Worm (Caenorhabditis elegans): Measurements from ENCODE around the gene cyp-35D1.

cyp-35D1 gene

DNA sequence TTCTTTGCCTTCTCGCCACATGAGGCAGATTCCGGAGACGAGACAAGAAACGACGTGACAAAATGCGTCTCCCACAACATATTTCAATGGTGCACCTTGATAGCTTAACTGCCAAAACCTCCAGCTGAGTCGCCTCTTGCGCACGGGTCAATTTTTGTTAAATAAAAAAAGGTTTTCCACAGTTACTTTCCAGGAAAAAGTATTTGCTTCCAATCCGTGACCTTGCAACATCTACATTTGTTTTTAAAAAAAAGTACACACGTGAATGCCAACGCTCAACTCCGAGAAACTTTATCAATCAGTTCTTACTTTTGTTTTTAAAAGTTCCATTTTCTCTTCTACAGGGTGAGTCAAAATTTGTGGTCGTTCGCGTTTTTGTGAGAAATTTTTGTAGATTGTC lies 25.2 kb downstream of the cyp-35D1 start, which contains the start of gene F22B8.7:
Gene F22B8.7 (plus strand): TSS at position 301 of the 400 bp plus-strand sequence.
- TF ChIP-seq snpc-4 (tag; optimal IDR thresholded peaks at IDR 0.05): no peak
- TF ChIP-seq mdl-1 (tag; optimal IDR thresholded peaks at IDR 0.05): no peak
- no peak for TF ChIP-seq nhr-237 (tag; optimal IDR thresholded peaks at IDR 0.05)
- no peak for TF ChIP-seq nfya-1 (tag; optimal IDR thresholded peaks at IDR 0.05; ENCODE audit: insufficient read depth)

DNA sequence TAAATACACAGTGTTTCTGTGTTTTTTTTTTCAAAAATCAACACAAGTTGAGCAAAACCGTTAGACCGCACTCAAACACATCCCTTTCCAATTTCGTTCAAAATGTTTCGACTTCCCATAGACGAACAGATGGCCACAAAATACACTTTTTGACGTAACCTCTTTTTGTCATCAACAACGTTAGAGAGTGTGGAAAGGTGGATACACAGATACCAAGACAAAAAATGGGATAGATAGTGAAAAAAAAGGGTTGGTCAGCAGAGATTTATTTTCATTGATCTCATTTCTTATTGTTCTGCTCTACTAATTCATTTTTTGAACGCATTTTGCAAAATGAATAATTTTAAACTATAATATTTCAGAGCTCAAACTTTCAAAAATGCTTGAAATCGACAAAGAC lies 25.8 kb downstream of the cyp-35D1 start:
- peak; percentile 19 for TF ChIP-seq pqm-1 (tag; optimal IDR thresholded peaks at IDR 0.05)
- peak; percentile 12 for TF ChIP-seq elt-2 (tag; optimal IDR thresholded peaks at IDR 0.05)
- no peak for TF ChIP-seq nhr-77 (tag; optimal IDR thresholded peaks at IDR 0.05)

DNA sequence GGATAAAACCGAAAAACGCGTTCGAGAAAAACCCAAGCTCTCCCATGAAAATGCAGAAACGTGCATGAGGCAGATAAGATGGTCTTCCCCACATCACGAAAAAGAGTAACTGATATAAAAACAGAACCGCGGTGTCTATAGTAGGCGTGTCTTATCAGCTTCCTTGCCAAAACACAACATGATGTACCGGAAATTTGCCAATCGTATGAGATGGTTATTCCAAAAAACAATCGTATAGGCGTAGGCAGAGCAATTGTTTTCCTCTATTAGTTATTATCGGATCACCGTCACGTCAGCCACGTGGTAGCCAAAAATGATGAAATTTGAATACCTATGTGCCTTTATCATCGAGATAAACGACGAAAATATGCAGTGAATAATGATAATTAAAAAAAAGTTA lies 30.4 kb downstream of the cyp-35D1 start, which contains the start of gene str-7:
Gene str-7 (minus strand): TSS at position 101 of the 400 bp plus-strand sequence.
- TF ChIP-seq pqm-1 (tag; optimal IDR thresholded peaks at IDR 0.05) (peak; percentile 2), pha-4 (tag; optimal IDR thresholded peaks at IDR 0.05) (no peak), ceh-28 (tag; optimal IDR thresholded peaks at IDR 0.05) (no peak)

DNA sequence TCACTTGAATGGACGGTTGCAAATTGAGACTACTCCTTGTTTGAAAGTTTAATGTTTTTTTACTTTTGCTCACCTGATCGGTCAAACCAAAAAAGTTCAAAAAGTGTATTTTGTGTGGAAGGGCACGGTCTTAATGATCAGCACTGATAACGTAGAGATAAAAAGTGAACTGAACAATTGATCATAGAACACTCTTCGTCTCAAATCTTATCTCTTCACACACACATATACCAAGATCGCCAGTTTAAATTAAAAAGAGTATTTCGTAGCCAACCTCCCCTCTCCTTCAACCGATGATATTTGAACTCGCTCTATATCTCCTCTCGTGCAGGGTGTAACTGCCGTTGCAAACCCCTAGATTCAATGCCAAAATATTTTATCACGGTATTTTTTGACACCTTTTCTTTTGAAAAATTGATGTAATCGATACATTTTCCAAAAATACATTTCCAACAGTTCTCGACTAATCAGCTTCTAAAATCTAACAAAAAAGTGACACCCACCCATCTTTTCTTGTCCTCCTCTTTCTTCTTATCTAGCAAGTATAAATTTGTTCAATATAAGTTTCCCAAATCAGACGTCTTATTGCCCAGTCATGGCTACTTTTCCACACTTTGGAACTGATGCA lies 31.2 kb downstream of the cyp-35D1 start, which contains the start of gene cth-1:
Gene cth-1 (plus strand): TSS at position 578 of the 628 bp plus-strand sequence.
- TF ChIP-seq nhr-28 (tag; optimal IDR thresholded peaks at IDR 0.05): no peak
- TF ChIP-seq elt-1 (tag; optimal IDR thresholded peaks at IDR 0.05): peak; percentile 59
- no peak for TF ChIP-seq snpc-4 (tag; optimal IDR thresholded peaks at IDR 0.05)
- peak in 1 of 3 experiments; percentile 72 for TF ChIP-seq elt-3 (tag; optimal IDR thresholded peaks at IDR 0.05)
- TF ChIP-seq pqm-1 (tag; optimal IDR thresholded peaks at IDR 0.05): peak; percentile 73
- TF ChIP-seq fos-1 (tag; optimal IDR thresholded peaks at IDR 0.05): no peak
- TF ChIP-seq elt-2 (tag; optimal IDR thresholded peaks at IDR 0.05): peak; percentile 60

DNA sequence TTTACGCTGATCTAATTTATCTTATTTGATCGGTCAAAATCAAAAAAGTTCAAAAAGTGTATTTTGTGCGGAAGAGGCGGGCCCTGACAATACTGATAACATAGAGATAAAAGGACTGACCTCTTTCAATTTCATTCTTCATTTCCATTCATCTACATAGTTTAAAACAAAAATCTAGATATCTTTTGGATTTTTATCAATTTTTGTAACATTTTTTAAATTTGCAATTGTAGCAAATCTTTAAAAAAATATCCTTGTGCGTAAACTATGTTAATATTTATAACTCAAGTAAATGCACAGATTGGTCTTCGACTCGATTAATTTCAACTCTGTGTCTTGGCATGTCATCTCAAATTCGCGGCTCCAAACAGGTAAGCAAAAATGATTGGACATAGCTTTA lies 34.6 kb downstream of the cyp-35D1 start, which contains the start of gene argk-1:
Gene argk-1 (plus strand): TSS at position 301 of the 400 bp plus-strand sequence.
- TF ChIP-seq nhr-77 (tag; optimal IDR thresholded peaks at IDR 0.05) (no peak), ceh-82 (tag; optimal IDR thresholded peaks at IDR 0.05) (no peak), nhr-76 (tag; optimal IDR thresholded peaks at IDR 0.05) (no peak), egl-27 (tag; optimal IDR thresholded peaks at IDR 0.05) (no peak), nhr-67 (tag; optimal IDR thresholded peaks at IDR 0.05) (no peak)

DNA sequence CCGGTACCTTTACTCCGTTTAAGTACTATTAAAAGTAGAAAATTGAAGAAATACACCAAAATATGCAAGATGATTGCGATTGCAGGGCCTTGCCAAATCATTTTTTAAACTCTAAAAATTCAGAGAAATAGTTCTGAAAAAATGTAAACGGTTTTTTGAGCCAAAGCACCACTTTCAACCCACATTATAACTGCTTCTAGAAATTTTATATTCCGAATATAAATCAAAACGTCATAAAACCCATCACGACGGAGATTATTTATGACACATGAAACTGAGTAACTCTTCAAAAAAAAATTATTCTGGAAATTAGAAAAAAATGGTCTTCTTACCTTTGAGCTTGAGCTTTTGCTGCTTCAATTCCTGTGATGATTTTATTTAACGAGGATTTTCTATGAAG lies 45.2 kb downstream of the cyp-35D1 start, which contains the start of gene srxa-16:
Gene srxa-16 (minus strand): TSS at position 101 of the 400 bp plus-strand sequence.
- no peak for TF ChIP-seq ZK546.5 (tag; optimal IDR thresholded peaks at IDR 0.05)
- no peak for TF ChIP-seq eor-1 (tag; optimal IDR thresholded peaks at IDR 0.05)
- TF ChIP-seq nhr-23 (tag; optimal IDR thresholded peaks at IDR 0.05): no peak
- TF ChIP-seq mml-1 (tag; optimal IDR thresholded peaks at IDR 0.05): no peak
- TF ChIP-seq unc-39 (tag; optimal IDR thresholded peaks at IDR 0.05): no peak
- no peak for TF ChIP-seq tbx-2 (tag; optimal IDR thresholded peaks at IDR 0.05)
- no peak for TF ChIP-seq elt-3 (tag; optimal IDR thresholded peaks at IDR 0.05)
- no peak for TF ChIP-seq sea-2 (GFP tag; optimal IDR thresholded peaks at IDR 0.05)
- TF ChIP-seq hmg-11 (tag; optimal IDR thresholded peaks at IDR 0.05): no peak
- no peak for TF ChIP-seq nfya-1 (tag; optimal IDR thresholded peaks at IDR 0.05; ENCODE audit: insufficient read depth)
- no peak for TF ChIP-seq ztf-11 (tag; optimal IDR thresholded peaks at IDR 0.05)
- no peak for TF ChIP-seq nhr-25 (tag; optimal IDR thresholded peaks at IDR 0.05)
- TF ChIP-seq egl-27 (tag; optimal IDR thresholded peaks at IDR 0.05): no peak
- no peak for TF ChIP-seq elt-1 (tag; optimal IDR thresholded peaks at IDR 0.05)
- TF ChIP-seq ceh-9 (tag; optimal IDR thresholded peaks at IDR 0.05): no peak

DNA sequence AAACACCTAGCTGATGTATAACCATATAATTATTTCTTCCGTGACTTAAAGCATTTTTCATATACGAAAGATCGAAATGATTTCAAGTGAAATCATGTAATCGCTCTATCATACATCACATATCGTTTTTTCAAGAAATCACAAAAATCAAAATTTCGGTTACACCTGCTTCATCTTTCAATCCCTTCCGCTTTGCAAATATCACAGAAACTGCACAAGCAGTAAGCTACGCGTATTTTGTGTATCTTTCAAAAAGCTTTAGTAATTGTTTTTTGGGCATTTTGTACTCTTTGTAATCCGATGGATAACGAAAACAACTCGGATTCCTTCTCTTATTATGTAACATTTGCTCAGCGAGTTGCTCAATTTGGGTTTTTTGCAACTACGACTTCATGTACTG lies 46.3 kb downstream of the cyp-35D1 start, which contains the start of gene str-25:
Gene str-25 (plus strand): TSS at position 301 of the 400 bp plus-strand sequence.
- TF ChIP-seq nhr-12 (tag; optimal IDR thresholded peaks at IDR 0.05) (no peak), skn-1 (tag; optimal IDR thresholded peaks at IDR 0.05) (no peak), hmg-11 (tag; optimal IDR thresholded peaks at IDR 0.05) (no peak), nhr-77 (tag; optimal IDR thresholded peaks at IDR 0.05) (no peak), fos-1 (tag; optimal IDR thresholded peaks at IDR 0.05) (no peak), ama-1 (optimal IDR thresholded peaks at IDR 0.05) (no peak)

Measured in whole organism, L3 larva.